Worm (Caenorhabditis elegans) whole organism, late embryonic: ENCODE results near the gene fbxb-118.

Experiments
- F13H6.1 ChIP-seq: sonication (generic microtip); optimal IDR thresholded peaks from 2 replicates; lab custom pipeline; 2016; ENCODE audit warnings: missing genetic modification characterization, missing compliant biosample characterization
- ama-1 ChIP-seq: fragments of 150-350 bp; optimal IDR thresholded peaks from 2 replicates; lab custom pipeline; 2014
- ceh-31 ChIP-seq: sonication (generic microtip); optimal IDR thresholded peaks from 2 replicates; lab custom pipeline; 2016; ENCODE audit warnings: missing genetic modification characterization, missing compliant biosample characterization
- fkh-10 ChIP-seq: fragments of 150-350 bp; optimal IDR thresholded peaks from 2 replicates; lab custom pipeline; 2014; ENCODE audit warnings: missing biosample characterization, missing genetic modification reagents, missing genetic modification characterization
- hlh-13 ChIP-seq: fragments of 200-800 bp; sonication (Bioruptor generic); optimal IDR thresholded peaks from 2 replicates; lab custom pipeline; 2018; ENCODE audit warnings: mild to moderate bottlenecking, missing genetic modification characterization, missing compliant biosample characterization
- nfya-1 ChIP-seq: sonication (generic microtip); optimal IDR thresholded peaks from 2 replicates; lab custom pipeline; 2017; ENCODE audit warnings: missing genetic modification characterization, mild to moderate bottlenecking, missing compliant biosample characterization, antibody characterized with exemption, moderate library complexity
- pqm-1 ChIP-seq: sonication (generic microtip); optimal IDR thresholded peaks from 2 replicates; lab custom pipeline; 2016; ENCODE audit warnings: missing genetic modification characterization, missing compliant biosample characterization
- rnt-1 ChIP-seq: sonication (generic microtip); optimal IDR thresholded peaks from 2 replicates; lab custom pipeline; 2016; ENCODE audit warnings: missing genetic modification characterization, missing compliant biosample characterization
- unc-3 ChIP-seq, 2 experiments: fragments of 200-800 bp in 1 of 2; sonication (Bioruptor generic) in 1 of 2; sonication (generic microtip) in 1 of 2; conservative IDR thresholded peaks in 1 of 2; optimal IDR thresholded peaks in 1 of 2; 2 replicates each; pipeline versions ENCODE4 v1.3.6 to Lab custom; 2016 to 2022; ENCODE audit warnings: missing compliant biosample characterization in 2 of 2, missing genetic modification characterization in 2 of 2, missing genetic modification reagents in 1 of 2
- unc-55 ChIP-seq: sonication (generic microtip); optimal IDR thresholded peaks from 2 replicates; lab custom pipeline; 2017; ENCODE audit warnings: missing biosample characterization, missing genetic modification reagents, missing genetic modification characterization
- ztf-16 ChIP-seq: sonication (generic microtip); optimal IDR thresholded peaks from 2 replicates; lab custom pipeline; 2017; ENCODE audit warnings: missing genetic modification characterization, missing compliant biosample characterization

- no peak for TF ChIP-seq hlh-13 (GFP tag; lab: Kevin White, UChicago)
- no peak for TF ChIP-seq F13H6.1 (tag; lab: Kevin White, UChicago)
- TF ChIP-seq pqm-1 (tag; lab: Kevin White, UChicago), result no peak
- no peak for TF ChIP-seq nfya-1 (tag; lab: Kevin White, UChicago)
- TF ChIP-seq rnt-1 (tag; lab: Kevin White, UChicago), result no peak
- TF ChIP-seq ztf-16, result no peak
- no peak for TF ChIP-seq fkh-10 (GFP tag; lab: Kevin White, UChicago)
- no peak for TF ChIP-seq unc-3 (GFP tag; conservative IDR thresholded peaks at IDR 0.05; lab: Robert Waterston, UW)
- TF ChIP-seq unc-3 (tag; optimal IDR thresholded peaks at IDR 0.05; lab: Kevin White, UChicago), result no peak
- no peak for TF ChIP-seq ama-1 (lab: Kevin White, UChicago)
- TF ChIP-seq ceh-31 (tag; lab: Kevin White, UChicago), result no peak
- TF ChIP-seq unc-55, result no peak
These were observed 18.0 kb upstream of the fbxb-118 start for ce11 chrII:4081891-4082290.
